Fruit fly (Drosophila melanogaster) whole organism, embryonic: Measurements from ENCODE around the gene Gld2.

Source experiments
- ATbp ChIP-seq: fragments of 200-800 bp; sonication (Bioruptor generic); optimal IDR thresholded peaks from 2 replicates; lab custom pipeline; 2017; ENCODE audit warnings: missing biosample characterization, mild to moderate bottlenecking, missing genetic modification characterization, missing genetic modification reagents
- Adf1 ChIP-seq: fragments of 200-800 bp; sonication (Bioruptor generic); IDR thresholded peaks from 2 replicates; pipeline ENCODE4 v1.3.6; 2022; ENCODE audit warnings: missing biosample characterization, missing genetic modification characterization
- Atf-2 ChIP-seq: fragments of 200-800 bp; sonication (Bioruptor generic); optimal IDR thresholded peaks from 2 replicates; lab custom pipeline; 2016; ENCODE audit warnings: missing biosample characterization, missing genetic modification characterization
- Blimp-1 ChIP-seq: fragments of 200-800 bp; sonication (Bioruptor generic); optimal IDR thresholded peaks from 3 replicates; lab custom pipeline; 2018; ENCODE audit warnings: missing biosample characterization, missing genetic modification characterization, mild to moderate bottlenecking, moderate library complexity, missing genetic modification reagents
- CG11093 ChIP-seq: fragments of 200-800 bp; sonication (Bioruptor generic); IDR thresholded peaks from 3 replicates; pipeline ENCODE4 v1.3.6; 2022; ENCODE audit warnings: missing biosample characterization, missing genetic modification characterization
- CG11696 ChIP-seq: fragments of 200-800 bp; sonication (Bioruptor generic); IDR thresholded peaks from 2 replicates; pipeline ENCODE4 v1.3.6; 2022; ENCODE audit warnings: missing biosample characterization, missing genetic modification characterization
- CG11723 ChIP-seq: fragments of 200-800 bp; sonication (Bioruptor generic); optimal IDR thresholded peaks from 2 replicates; lab custom pipeline; 2017; ENCODE audit warnings: missing biosample characterization, mild to moderate bottlenecking, missing genetic modification characterization
- CG12391 ChIP-seq: fragments of 200-800 bp; sonication (Bioruptor generic); optimal IDR thresholded peaks from 3 replicates; lab custom pipeline; 2018; ENCODE audit warnings: missing biosample characterization, mild to moderate bottlenecking, missing genetic modification characterization, moderate library complexity
- CG13424 ChIP-seq: fragments of 200-800 bp; sonication (Bioruptor generic); optimal IDR thresholded peaks from 2 replicates; lab custom pipeline; 2019; ENCODE audit warnings: missing biosample characterization, mild to moderate bottlenecking, missing genetic modification characterization, moderate library complexity
- CG15269 ChIP-seq: fragments of 200-800 bp; sonication (Bioruptor generic); optimal IDR thresholded peaks from 2 replicates; lab custom pipeline; 2018; ENCODE audit warnings: missing biosample characterization, mild to moderate bottlenecking, missing genetic modification characterization, moderate library complexity
- CG1529 ChIP-seq: fragments of 200-800 bp; sonication (Bioruptor generic); optimal IDR thresholded peaks from 3 replicates; lab custom pipeline; 2018; ENCODE audit warnings: missing biosample characterization, missing genetic modification characterization
- CG18262 ChIP-seq: fragments of 200-800 bp; optimal IDR thresholded peaks from 3 replicates; lab custom pipeline; 2019; ENCODE audit warnings: missing biosample characterization, mild to moderate bottlenecking, missing genetic modification characterization, moderate library complexity
- CG1832 ChIP-seq: fragments of 200-800 bp; sonication (Bioruptor generic); optimal IDR thresholded peaks from 2 replicates; lab custom pipeline; 2017; ENCODE audit warnings: missing biosample characterization, mild to moderate bottlenecking, missing genetic modification characterization, inconsistent platforms
- CG31441 ChIP-seq: fragments of 200-800 bp; sonication (Bioruptor generic); IDR thresholded peaks from 2 replicates; pipeline ENCODE4 v1.3.6; 2022; ENCODE audit warnings: missing biosample characterization, missing genetic modification characterization
- CG3281 ChIP-seq: fragments of 200-800 bp; sonication (Bioruptor generic); optimal IDR thresholded peaks from 3 replicates; lab custom pipeline; 2017; ENCODE audit warnings: missing biosample characterization, mild to moderate bottlenecking, missing genetic modification characterization
- CG3847 ChIP-seq: fragments of 200-800 bp; sonication (Bioruptor generic); IDR thresholded peaks from 2 replicates; pipeline ENCODE4 v1.3.6; 2022; ENCODE audit warnings: missing biosample characterization, missing genetic modification characterization
- CG5953 ChIP-seq: fragments of 200-800 bp; sonication (Bioruptor generic); IDR thresholded peaks from 2 replicates; pipeline ENCODE4 v1.3.6; 2022; ENCODE audit warnings: missing biosample characterization, missing genetic modification characterization
- CG9817 ChIP-seq: fragments of 200-800 bp; sonication (Bioruptor generic); optimal IDR thresholded peaks from 2 replicates; lab custom pipeline; 2018; ENCODE audit warnings: missing biosample characterization, mild to moderate bottlenecking, missing genetic modification characterization, moderate library complexity
- CoRest ChIP-seq: fragments of 200-800 bp; sonication (Bioruptor generic); optimal IDR thresholded peaks from 3 replicates; lab custom pipeline; 2018; ENCODE audit warnings: missing biosample characterization, mild to moderate bottlenecking, missing genetic modification characterization, moderate library complexity
- D19A ChIP-seq: fragments of 200-800 bp; optimal IDR thresholded peaks from 3 replicates; lab custom pipeline; 2019; ENCODE audit warnings: missing biosample characterization, mild to moderate bottlenecking, missing genetic modification characterization, moderate library complexity
- E2f1 ChIP-seq: fragments of 200-800 bp; sonication (Bioruptor generic); IDR thresholded peaks from 2 replicates; pipeline ENCODE4 v1.3.6; 2022; ENCODE audit warnings: missing biosample characterization, missing genetic modification characterization
- Ets97D ChIP-seq: fragments of 200-800 bp; sonication (Bioruptor generic); optimal IDR thresholded peaks from 3 replicates; lab custom pipeline; 2016; ENCODE audit warnings: missing biosample characterization, missing genetic modification characterization
- Hmx ChIP-seq: fragments of 200-800 bp; sonication (Bioruptor generic); optimal IDR thresholded peaks from 2 replicates; lab custom pipeline; 2016; ENCODE audit warnings: missing biosample characterization, missing genetic modification characterization
- MESR4 ChIP-seq: fragments of 200-800 bp; sonication (Bioruptor generic); optimal IDR thresholded peaks from 2 replicates; lab custom pipeline; 2018; ENCODE audit warnings: missing biosample characterization, mild to moderate bottlenecking, missing genetic modification characterization, moderate library complexity
- MTF-1 ChIP-seq: fragments of 200-800 bp; sonication (Bioruptor generic); optimal IDR thresholded peaks from 2 replicates; lab custom pipeline; 2018; ENCODE audit warnings: missing biosample characterization, mild to moderate bottlenecking, missing genetic modification characterization, borderline replicate concordance
- Meics ChIP-seq: fragments of 200-800 bp; sonication (Bioruptor generic); optimal IDR thresholded peaks from 2 replicates; lab custom pipeline; 2017; ENCODE audit warnings: missing biosample characterization, mild to moderate bottlenecking, missing genetic modification characterization
- Nf-YA ChIP-seq: fragments of 200-800 bp; sonication (Bioruptor generic); IDR thresholded peaks from 2 replicates; pipeline ENCODE4 v1.3.6; 2022; ENCODE audit warnings: missing biosample characterization, missing genetic modification characterization
- Opbp ChIP-seq: fragments of 200-800 bp; sonication (Bioruptor generic); IDR thresholded peaks from 3 replicates; pipeline ENCODE4 v1.3.6; 2022; ENCODE audit warnings: missing biosample characterization, missing genetic modification characterization; ENCODE audit not compliant: partially characterized antibody
- Sox102F ChIP-seq: fragments of 200-800 bp; sonication (Bioruptor generic); optimal IDR thresholded peaks from 2 replicates; lab custom pipeline; 2018; ENCODE audit warnings: missing biosample characterization, mild to moderate bottlenecking, missing genetic modification characterization, moderate library complexity
- ap ChIP-seq: fragments of 200-800 bp; sonication (Bioruptor generic); IDR thresholded peaks from 2 replicates; pipeline ENCODE4 v1.3.6; 2022; ENCODE audit warnings: missing biosample characterization, missing genetic modification characterization
- bsh ChIP-seq, 2 experiments: fragments of 200-800 bp; sonication (Bioruptor generic); optimal IDR thresholded peaks; 2 replicates each; lab custom pipeline; 2017 to 2018; ENCODE audit warnings: mild to moderate bottlenecking in 2 of 2, missing biosample characterization in 2 of 2, missing genetic modification characterization in 2 of 2, moderate library complexity in 1 of 2
- chinmo ChIP-seq: fragments of 200-800 bp; sonication (Bioruptor generic); IDR thresholded peaks from 4 replicates; pipeline ENCODE4 v1.3.6; 2022; ENCODE audit warnings: missing biosample characterization, missing genetic modification characterization; ENCODE audit not compliant: partially characterized antibody
- ci ChIP-seq: fragments of 200-800 bp; sonication (Bioruptor generic); IDR thresholded peaks from 3 replicates; pipeline ENCODE4 v1.3.6; 2022; ENCODE audit warnings: missing biosample characterization, missing genetic modification characterization
- da ChIP-seq: fragments of 200-800 bp; sonication (Bioruptor generic); optimal IDR thresholded peaks from 2 replicates; lab custom pipeline; 2016; ENCODE audit warnings: missing biosample characterization, missing genetic modification characterization
- esg ChIP-seq: fragments of 200-800 bp; sonication (Bioruptor generic); conservative IDR thresholded peaks from 2 replicates; pipeline ENCODE4 v1.3.6; 2022; ENCODE audit warnings: missing biosample characterization, missing genetic modification characterization
- gsb-n ChIP-seq: fragments of 200-800 bp; sonication (Bioruptor generic); optimal IDR thresholded peaks from 3 replicates; lab custom pipeline; 2018; ENCODE audit warnings: missing biosample characterization, mild to moderate bottlenecking, missing genetic modification characterization
- jigr1 ChIP-seq: fragments of 200-800 bp; sonication (Bioruptor generic); IDR thresholded peaks from 3 replicates; pipeline ENCODE4 v1.3.6; 2022; ENCODE audit warnings: missing biosample characterization, missing genetic modification characterization
- lmd ChIP-seq: fragments of 200-800 bp; sonication (Bioruptor generic); IDR thresholded peaks from 2 replicates; pipeline ENCODE4 v1.3.6; 2022; ENCODE audit warnings: missing biosample characterization, missing genetic modification characterization
- p53 ChIP-seq: fragments of 200-800 bp; sonication (Bioruptor generic); optimal IDR thresholded peaks from 2 replicates; lab custom pipeline; 2016; ENCODE audit warnings: missing biosample characterization, missing genetic modification characterization
- rib ChIP-seq: fragments of 200-800 bp; sonication (Bioruptor generic); IDR thresholded peaks from 2 replicates; pipeline ENCODE4 v1.3.6; 2022; ENCODE audit warnings: missing biosample characterization, missing genetic modification characterization
- row ChIP-seq: fragments of 200-800 bp; sonication (Bioruptor generic); IDR thresholded peaks from 3 replicates; pipeline ENCODE4 v1.3.6; 2022; ENCODE audit warnings: missing biosample characterization, missing genetic modification characterization
- run ChIP-seq: fragments of 200-800 bp; sonication (Bioruptor generic); optimal IDR thresholded peaks from 3 replicates; lab custom pipeline; 2018; ENCODE audit warnings: missing biosample characterization, mild to moderate bottlenecking, missing genetic modification characterization
- sc ChIP-seq, 3 experiments: fragments of >200 bp in 2 of 3; fragments of 200-800 bp in 1 of 3; sonication (Bioruptor generic) in 1 of 3; optimal IDR thresholded peaks; 2 replicates in 2 of 3; 3 replicates in 1 of 3; lab custom pipeline; 2017; ENCODE audit warnings: mild to moderate bottlenecking in 1 of 3, missing biosample characterization in 1 of 3, missing genetic modification characterization in 1 of 3, missing genetic modification reagents in 1 of 3
- sima ChIP-seq: fragments of 200-800 bp; sonication (Bioruptor generic); optimal IDR thresholded peaks from 2 replicates; lab custom pipeline; 2016; ENCODE audit warnings: missing biosample characterization, missing genetic modification characterization
- sr ChIP-seq: fragments of 200-800 bp; sonication (Bioruptor generic); IDR thresholded peaks from 3 replicates; pipeline ENCODE4 v1.3.6; 2022; ENCODE audit warnings: missing biosample characterization, missing genetic modification characterization
- tin ChIP-seq: fragments of 200-800 bp; sonication (Bioruptor generic); optimal IDR thresholded peaks from 3 replicates; lab custom pipeline; 2016; ENCODE audit warnings: missing biosample characterization, missing genetic modification characterization
- tll ChIP-seq, 2 experiments: fragments of 200-800 bp in 1 of 2; fragments of >200 bp in 1 of 2; sonication (Bioruptor generic) in 1 of 2; optimal IDR thresholded peaks; 2 replicates each; lab custom pipeline; 2017 to 2019; ENCODE audit warnings: missing biosample characterization in 2 of 2, missing genetic modification characterization in 2 of 2, mild to moderate bottlenecking in 1 of 2, moderate library complexity in 1 of 2
- trh ChIP-seq: fragments of 200-800 bp; sonication (Bioruptor generic); optimal IDR thresholded peaks from 2 replicates; lab custom pipeline; 2016; ENCODE audit warnings: missing biosample characterization, missing genetic modification characterization
- unc-4 ChIP-seq: fragments of 200-800 bp; sonication (Bioruptor generic); IDR thresholded peaks from 2 replicates; pipeline ENCODE4 v1.3.6; 2022; ENCODE audit warnings: missing biosample characterization, missing genetic modification characterization; ENCODE audit not compliant: partially characterized antibody
- usp ChIP-seq: fragments of >200 bp; optimal IDR thresholded peaks from 2 replicates; lab custom pipeline; 2017; ENCODE audit warnings: missing biosample characterization, missing genetic modification characterization

Gene Gld2

DNA sequence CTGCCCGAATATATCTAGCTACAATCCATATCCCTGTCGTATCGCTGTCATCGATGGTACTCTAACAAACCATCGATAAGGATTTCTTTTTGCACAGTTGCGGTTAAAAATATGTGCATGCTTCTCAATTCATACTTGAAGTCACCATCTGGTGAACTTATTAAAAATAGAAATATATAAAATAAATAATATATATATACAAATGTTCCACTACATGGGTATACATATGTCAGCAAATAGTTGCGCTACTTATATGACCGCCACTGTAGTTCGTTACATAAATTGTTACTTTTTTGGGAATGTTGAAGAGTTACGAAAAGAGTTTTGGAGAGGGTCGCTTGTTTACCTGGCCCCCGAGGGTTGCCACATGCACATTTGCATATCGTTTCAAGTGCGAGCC is 9.2 kb downstream of the Gld2 start (continued):
- TF ChIP-seq Meics (GFP tag; lab: Kevin White, UChicago) (no peak), Sox102F (peak; percentile 76), CG15269 (tag; lab: Kevin White, UChicago) (peak; percentile 11), unc-4 (GFP tag; lab: Robert Waterston, UW) (no peak), run (tag; lab: Kevin White, UChicago) (no peak), CG9817 (no peak), sr (GFP tag; lab: Robert Waterston, UW) (no peak), CG3847 (GFP tag; lab: Robert Waterston, UW) (no peak), CG11093 (0 out of 3 replicates have a peak, but pooled peaks have one; percentile 17), da (GFP tag; lab: Kevin White, UChicago) (no peak), tll (GFP tag; optimal IDR thresholded peaks at IDR 0.05; lab: Kevin White, UChicago) (no peak), jigr1 (GFP tag; lab: Robert Waterston, UW) (no peak), CG31441 (GFP tag; lab: Robert Waterston, UW) (peak; percentile 40), ap (GFP tag; lab: Robert Waterston, UW) (peak; percentile 67), CG11723 (GFP tag; lab: Kevin White, UChicago) (no peak), chinmo (GFP tag; lab: Robert Waterston, UW) (no peak), rib (no peak), CG1529 (GFP tag; lab: Kevin White, UChicago) (no peak), D19A (tag; lab: Kevin White, UChicago) (peak; percentile 38), CG13424 (tag; lab: Kevin White, UChicago) (peak; percentile 13), MTF-1 (GFP tag; lab: Kevin White, UChicago) (no peak), esg (GFP tag; lab: Robert Waterston, UW) (0 out of 2 replicates have a peak, but pooled peaks have one; percentile 19), row (GFP tag; lab: Robert Waterston, UW) (peak; percentile 31; the same call in 1 of the 3 replicates), CG5953 (GFP tag; lab: Robert Waterston, UW) (no peak), gsb-n (tag; lab: Kevin White, UChicago) (peak; percentile 9), CG3281 (no peak), trh (GFP tag; lab: Kevin White, UChicago) (no peak), ATbp (peak; percentile 22), CG11696 (GFP tag; lab: Robert Waterston, UW) (peak; percentile 45; the same call in 1 of the 2 replicates), CG1832 (GFP tag; lab: Kevin White, UChicago) (no peak), Hmx (no peak), tin (no peak), Opbp (GFP tag; lab: Robert Waterston, UW) (no peak), Atf-2 (no peak), lmd (GFP tag; lab: Robert Waterston, UW) (no peak), Nf-YA (GFP tag; lab: Robert Waterston, UW) (no peak), bsh (GFP tag; optimal IDR thresholded peaks at IDR 0.05; lab: Kevin White, UChicago) (peak in 1 of 2 experiments; percentile 70), Blimp-1 (peak; percentile 47), ci (GFP tag; lab: Robert Waterston, UW) (peak; percentile 76), MESR4 (GFP tag; lab: Kevin White, UChicago) (no peak), CoRest (tag; lab: Kevin White, UChicago) (peak; percentile 9), CG12391 (tag; lab: Kevin White, UChicago) (peak; percentile 42), usp (GFP tag; lab: Kevin White, UChicago) (no peak), Adf1 (no peak), p53 (GFP tag; lab: Kevin White, UChicago) (no peak), E2f1 (GFP tag; lab: Robert Waterston, UW) (no peak), sima (GFP tag; lab: Kevin White, UChicago) (no peak), CG18262 (tag; lab: Kevin White, UChicago) (peak; percentile 17), Ets97D (GFP tag; lab: Kevin White, UChicago) (no peak), sc (optimal IDR thresholded peaks at IDR 0.05; lab: Kevin White, UChicago) (no peak), sc (GFP tag; optimal IDR thresholded peaks at IDR 0.05; lab: Kevin White, UChicago) (peak; percentile 11)
